Worm (Caenorhabditis elegans) whole organism, L1 larva: ENCODE results near the gene Y75B12A.2.

Experiments
- C16A3.4 ChIP-seq: fragments of 150-350 bp; optimal IDR thresholded peaks from 2 replicates; lab custom pipeline; 2014; ENCODE audit warnings: missing biosample characterization, missing genetic modification characterization
- C34B4.2 ChIP-seq: sonication (generic microtip); optimal IDR thresholded peaks from 2 replicates; lab custom pipeline; 2017; ENCODE audit warnings: mild to moderate bottlenecking, missing genetic modification characterization, missing compliant biosample characterization
- F16B12.6 ChIP-seq: fragments of 150-350 bp; optimal IDR thresholded peaks from 2 replicates; lab custom pipeline; 2014; ENCODE audit warnings: missing biosample characterization, missing genetic modification characterization
- aha-1 ChIP-seq: fragments of 150-350 bp; optimal IDR thresholded peaks from 2 replicates; lab custom pipeline; 2014; ENCODE audit warnings: missing biosample characterization, missing genetic modification characterization
- ama-1 ChIP-seq: fragments of 150-350 bp; optimal IDR thresholded peaks from 2 replicates; lab custom pipeline; 2014
- blmp-1 ChIP-seq: fragments of 150-350 bp; optimal IDR thresholded peaks from 2 replicates; lab custom pipeline; 2014; ENCODE audit warnings: missing biosample characterization, missing genetic modification characterization
- ceh-8 ChIP-seq: fragments of 200-800 bp; sonication (Bioruptor generic); optimal IDR thresholded peaks from 2 replicates; lab custom pipeline; 2018; ENCODE audit warnings: mild to moderate bottlenecking, missing genetic modification characterization, moderate library complexity, missing compliant biosample characterization
- ceh-82 ChIP-seq, 3 experiments: fragments of 150-350 bp in 1 of 3; sonication (generic microtip) in 2 of 3; optimal IDR thresholded peaks; 2 replicates each; lab custom pipeline; 2014 to 2017; ENCODE audit warnings: missing biosample characterization in 3 of 3, missing genetic modification characterization in 3 of 3
- ceh-90 ChIP-seq: sonication (generic microtip); optimal IDR thresholded peaks from 2 replicates; lab custom pipeline; 2016; ENCODE audit warnings: missing genetic modification characterization, missing compliant biosample characterization
- ces-1 ChIP-seq: fragments of 150-350 bp; optimal IDR thresholded peaks from 2 replicates; lab custom pipeline; 2014; ENCODE audit warnings: missing biosample characterization, missing genetic modification reagents, missing genetic modification characterization
- dpl-1 ChIP-seq, 3 experiments: fragments of 150-350 bp in 2 of 3; sonication (generic microtip) in 1 of 3; optimal IDR thresholded peaks; 2 replicates each; lab custom pipeline; 2014 to 2017; ENCODE audit warnings: missing biosample characterization in 3 of 3, missing genetic modification characterization in 3 of 3, missing genetic modification reagents in 3 of 3
- efl-1 ChIP-seq, 4 experiments: fragments of 150-350 bp; optimal IDR thresholded peaks in 3 of 4; peaks in 1 of 4; 1 replicate in 1 of 4; 2 replicates in 3 of 4; lab custom pipeline; 2014; ENCODE audit warnings: missing biosample characterization in 2 of 4, missing genetic modification characterization in 2 of 4, missing genetic modification reagents in 2 of 4
- egl-13 ChIP-seq: sonication (generic microtip); optimal IDR thresholded peaks from 2 replicates; lab custom pipeline; 2016; ENCODE audit warnings: missing genotype, missing genetic modification reagents, missing genetic modification characterization, missing compliant biosample characterization
- elt-3 ChIP-seq, 6 experiments: fragments of 150-350 bp in 1 of 6; sonication (generic microtip); optimal IDR thresholded peaks; 2 replicates each; lab custom pipeline; 2017 to 2018; ENCODE audit warnings: missing biosample characterization in 6 of 6, missing genetic modification characterization in 6 of 6, inconsistent platforms in 1 of 6
- fkh-4 ChIP-seq: sonication (generic microtip); optimal IDR thresholded peaks from 2 replicates; lab custom pipeline; 2016; ENCODE audit warnings: missing compliant biosample characterization, missing genetic modification characterization, borderline replicate concordance
- fkh-8 ChIP-seq: sonication (generic microtip); optimal IDR thresholded peaks from 2 replicates; lab custom pipeline; 2016; ENCODE audit warnings: mild to moderate bottlenecking, missing genetic modification characterization, missing compliant biosample characterization
- grh-1 ChIP-seq: fragments of 200-800 bp; sonication (Bioruptor generic); IDR thresholded peaks from 2 replicates; pipeline ENCODE4 v1.3.6; 2022; ENCODE audit warnings: missing genetic modification reagents, missing genetic modification characterization, missing compliant biosample characterization
- hlh-17 ChIP-seq: fragments of 200-800 bp; sonication (Bioruptor generic); optimal IDR thresholded peaks from 2 replicates; lab custom pipeline; 2018; ENCODE audit warnings: missing genetic modification characterization, mild to moderate bottlenecking, missing compliant biosample characterization, moderate library complexity, borderline replicate concordance
- hlh-4 ChIP-seq: sonication (generic microtip); optimal IDR thresholded peaks from 2 replicates; lab custom pipeline; 2016; ENCODE audit warnings: mild to moderate bottlenecking, missing genetic modification characterization, missing compliant biosample characterization
- irx-1 ChIP-seq: sonication (generic microtip); optimal IDR thresholded peaks from 2 replicates; lab custom pipeline; 2016; ENCODE audit warnings: missing genetic modification characterization, missing compliant biosample characterization
- lin-13 ChIP-seq: fragments of 150-350 bp; optimal IDR thresholded peaks from 2 replicates; lab custom pipeline; 2014; ENCODE audit warnings: missing biosample characterization, missing genetic modification reagents, missing genetic modification characterization
- lin-14 ChIP-seq: fragments of 200-800 bp; sonication (Bioruptor generic); optimal IDR thresholded peaks from 2 replicates; lab custom pipeline; 2018; ENCODE audit warnings: mild to moderate bottlenecking, missing genetic modification characterization, moderate library complexity, missing compliant biosample characterization
- lin-15B ChIP-seq: fragments of 150-350 bp; sonication (generic microtip); optimal IDR thresholded peaks from 3 replicates; lab custom pipeline; 2014; ENCODE audit warnings: missing biosample characterization, missing genetic modification characterization
- lin-35 ChIP-seq, 2 experiments: fragments of 150-350 bp; optimal IDR thresholded peaks; 2 replicates each; lab custom pipeline; 2014; ENCODE audit warnings: missing biosample characterization in 2 of 2, missing genetic modification characterization in 2 of 2, missing genetic modification reagents in 2 of 2
- lin-39 ChIP-seq: fragments of 150-350 bp; optimal IDR thresholded peaks from 2 replicates; lab custom pipeline; 2014; ENCODE audit warnings: missing biosample characterization, missing genetic modification reagents, missing genetic modification characterization
- mdl-1 ChIP-seq, 2 experiments: fragments of 150-350 bp; optimal IDR thresholded peaks; 2 replicates each; lab custom pipeline; 2014 to 2017; ENCODE audit warnings: missing biosample characterization in 2 of 2, missing genetic modification characterization in 2 of 2, inconsistent platforms in 1 of 2
- mef-2 ChIP-seq: fragments of 150-350 bp; optimal IDR thresholded peaks from 2 replicates; lab custom pipeline; 2014; ENCODE audit warnings: missing biosample characterization, missing genetic modification characterization
- mep-1 ChIP-seq: fragments of 150-350 bp; optimal IDR thresholded peaks from 2 replicates; lab custom pipeline; 2014; ENCODE audit warnings: missing biosample characterization, missing genetic modification characterization
- nhr-19 ChIP-seq: fragments of 200-800 bp; sonication (Bioruptor generic); conservative IDR thresholded peaks from 2 replicates; pipeline ENCODE4 v1.3.6; 2022; ENCODE audit warnings: missing genetic modification characterization, missing compliant biosample characterization
- nhr-20 ChIP-seq: sonication (generic microtip); optimal IDR thresholded peaks from 2 replicates; lab custom pipeline; 2016; ENCODE audit warnings: mild to moderate bottlenecking, missing genetic modification characterization, missing compliant biosample characterization
- nhr-76 ChIP-seq: sonication (generic microtip); optimal IDR thresholded peaks from 2 replicates; lab custom pipeline; 2017; ENCODE audit warnings: missing biosample characterization, missing genetic modification characterization
- nhr-84 ChIP-seq: sonication (generic microtip); optimal IDR thresholded peaks from 2 replicates; lab custom pipeline; 2017; ENCODE audit warnings: missing biosample characterization, missing genetic modification characterization
- nhr-85 ChIP-seq: sonication (generic microtip); peaks from one replicate; lab custom pipeline; 2016; ENCODE audit warnings: missing genetic modification characterization, inconsistent platforms, missing compliant biosample characterization
- pag-3 ChIP-seq: sonication (generic microtip); optimal IDR thresholded peaks from 2 replicates; lab custom pipeline; 2017; ENCODE audit warnings: missing genetic modification characterization, mild to moderate bottlenecking, missing compliant biosample characterization, antibody characterized with exemption, borderline replicate concordance; ENCODE audit not compliant: insufficient read depth
- rnt-1 ChIP-seq: sonication (generic microtip); optimal IDR thresholded peaks from 2 replicates; lab custom pipeline; 2016; ENCODE audit warnings: mild to moderate bottlenecking, missing genetic modification characterization, moderate library complexity, missing compliant biosample characterization
- snpc-4 ChIP-seq: fragments of 150-350 bp; optimal IDR thresholded peaks from 2 replicates; lab custom pipeline; 2014; ENCODE audit warnings: missing biosample characterization, missing genetic modification characterization
- snu-23 ChIP-seq: sonication (generic microtip); optimal IDR thresholded peaks from 2 replicates; lab custom pipeline; 2016; ENCODE audit warnings: missing genetic modification characterization, missing compliant biosample characterization
- sox-4 ChIP-seq: sonication (generic microtip); optimal IDR thresholded peaks from 2 replicates; lab custom pipeline; 2016; ENCODE audit warnings: missing genetic modification characterization, missing compliant biosample characterization
- sptf-1 ChIP-seq: fragments of 150-350 bp; optimal IDR thresholded peaks from 2 replicates; lab custom pipeline; 2014; ENCODE audit warnings: missing biosample characterization, missing genetic modification characterization
- swsn-7 ChIP-seq: sonication (generic microtip); optimal IDR thresholded peaks from 2 replicates; lab custom pipeline; 2016; ENCODE audit warnings: missing genetic modification characterization, missing compliant biosample characterization
- tbx-2 ChIP-seq: sonication (generic microtip); optimal IDR thresholded peaks from 2 replicates; lab custom pipeline; 2016; ENCODE audit warnings: missing genetic modification characterization, missing compliant biosample characterization
- tlp-1 ChIP-seq: fragments of 150-350 bp; optimal IDR thresholded peaks from 2 replicates; lab custom pipeline; 2014; ENCODE audit warnings: missing biosample characterization, missing genetic modification characterization
- unc-130 ChIP-seq: fragments of 150-350 bp; optimal IDR thresholded peaks from 2 replicates; lab custom pipeline; 2017; ENCODE audit warnings: missing biosample characterization, missing genetic modification characterization, inconsistent platforms
- unc-86 ChIP-seq: sonication (generic microtip); optimal IDR thresholded peaks from 2 replicates; lab custom pipeline; 2016; ENCODE audit warnings: missing genetic modification characterization, missing compliant biosample characterization
- vab-15 ChIP-seq: sonication (generic microtip); optimal IDR thresholded peaks from 2 replicates; lab custom pipeline; 2017; ENCODE audit warnings: missing genotype, mild to moderate bottlenecking, missing genetic modification characterization, missing compliant biosample characterization
- xbp-1 ChIP-seq: sonication (generic microtip); optimal IDR thresholded peaks from 2 replicates; lab custom pipeline; 2016; ENCODE audit warnings: missing genetic modification characterization, missing compliant biosample characterization
- zag-1 ChIP-seq: fragments of 150-350 bp; optimal IDR thresholded peaks from 2 replicates; lab custom pipeline; 2014; ENCODE audit warnings: missing biosample characterization, missing genetic modification characterization
- ztf-4 ChIP-seq: fragments of 150-350 bp; optimal IDR thresholded peaks from 2 replicates; lab custom pipeline; 2014; ENCODE audit warnings: missing biosample characterization, missing genetic modification characterization

Gene Y75B12A.2

DNA sequence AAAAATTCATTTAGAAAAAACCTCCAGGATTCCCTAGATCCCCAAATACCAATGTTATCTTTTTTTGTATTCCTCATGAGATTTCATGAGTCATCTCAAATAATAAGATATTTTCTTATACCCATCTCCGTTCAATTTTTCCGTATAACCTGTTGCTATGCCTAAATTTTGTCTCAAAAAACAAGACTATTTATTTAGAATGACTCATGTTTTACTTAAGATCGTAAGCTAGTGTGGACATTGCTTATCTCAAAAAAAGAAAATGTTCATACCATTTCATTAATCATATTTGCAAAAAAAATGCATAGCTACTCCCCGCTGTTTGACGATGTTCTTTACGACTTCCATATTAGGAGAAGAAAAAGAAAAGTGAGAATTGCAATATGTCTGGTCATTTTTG lies 30.9 kb downstream of the Y75B12A.2 start, which contains the start of gene K08F9.3:
TSS of gene K08F9.3 (plus strand) at position 301 of the 400 bp plus-strand sequence.
- TF ChIP-seq dpl-1 (GFP tag; optimal IDR thresholded peaks at IDR 0.05; lab: Kevin White, UChicago) (no peak), F16B12.6 (no peak)
- TF ChIP-seq, all 84 proteins: peak for 0

DNA sequence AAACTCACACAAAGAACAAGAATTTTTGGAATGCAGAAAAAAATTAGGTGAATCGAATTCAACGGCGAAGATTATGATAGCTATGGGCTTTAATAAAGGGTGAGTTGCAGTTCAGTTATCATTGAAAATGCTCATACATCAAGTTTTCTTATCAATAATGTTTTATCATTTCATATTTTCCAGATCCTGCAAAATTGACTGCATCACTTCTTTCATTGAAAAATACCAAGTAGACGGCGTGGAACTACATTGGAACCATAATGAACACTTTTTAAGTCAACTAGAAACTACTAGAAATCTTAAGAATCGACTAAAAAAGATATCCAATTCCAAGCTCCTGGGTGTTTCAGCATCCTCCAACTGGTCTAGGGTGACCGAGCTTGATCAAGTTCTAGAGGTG lies 33.9 kb downstream of the Y75B12A.2 start, which contains the start of gene K08F9.1:
TSS of gene K08F9.1 (minus strand) at position 101 of the 400 bp plus-strand sequence.
- no peak for TF ChIP-seq mef-2 (tag; lab: Kevin White, UChicago)
- TF ChIP-seq nhr-84 (tag; lab: Kevin White, UChicago): no peak
- TF ChIP-seq nhr-76 (tag; lab: Kevin White, UChicago): no peak
- TF ChIP-seq tlp-1 (tag; lab: Kevin White, UChicago): no peak
- no peak for TF ChIP-seq aha-1 (tag; lab: Kevin White, UChicago)
- no peak for TF ChIP-seq lin-15B
- no peak for TF ChIP-seq fkh-8
- TF ChIP-seq xbp-1 (tag; lab: Kevin White, UChicago): no peak
- TF ChIP-seq mep-1 (tag; lab: Kevin White, UChicago): no peak
- no peak for TF ChIP-seq ceh-90 (tag; lab: Kevin White, UChicago)
- no peak for TF ChIP-seq nhr-85
- no peak for TF ChIP-seq grh-1 (GFP tag; lab: Robert Waterston, UW)
- TF ChIP-seq zag-1 (tag; lab: Kevin White, UChicago): no peak
- TF ChIP-seq pag-3: no peak
- TF ChIP-seq tbx-2 (tag; lab: Kevin White, UChicago): no peak
- TF ChIP-seq egl-13 (tag; lab: Kevin White, UChicago): no peak
- no peak for TF ChIP-seq ceh-8 (GFP tag; lab: Kevin White, UChicago)
- no peak for TF ChIP-seq nhr-19 (GFP tag; lab: Robert Waterston, UW)
- no peak for TF ChIP-seq ama-1

DNA sequence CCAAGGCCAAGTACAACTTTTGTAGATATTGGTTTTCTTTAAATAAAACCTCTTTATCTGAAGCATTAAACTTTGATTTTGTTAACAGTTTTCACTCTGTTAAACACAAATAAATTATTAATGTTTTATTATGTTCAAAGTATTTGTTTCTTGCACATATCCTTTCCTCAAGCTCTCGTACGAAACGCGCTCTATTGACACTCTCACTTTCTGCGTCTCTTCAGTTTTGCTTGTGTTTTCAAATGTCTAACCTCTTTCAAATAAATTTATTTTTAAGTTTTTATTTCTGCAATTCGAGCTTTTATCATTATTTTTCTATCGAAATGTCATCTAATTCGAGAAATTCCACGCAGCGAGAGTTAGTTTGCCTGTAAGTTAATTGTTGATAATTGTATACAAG lies 34.4 kb downstream of the Y75B12A.2 start, which contains the start of gene K08F9.4:
TSS of gene K08F9.4 (plus strand) at position 222 of the 400 bp plus-strand sequence.
- no peak for TF ChIP-seq zag-1 (tag; lab: Kevin White, UChicago)
- TF ChIP-seq dpl-1 (GFP tag; optimal IDR thresholded peaks at IDR 0.05; lab: Kevin White, UChicago): peak; percentile 75 to 83 (median 79)
- no peak for TF ChIP-seq lin-39
- peak; percentile 50 for TF ChIP-seq tbx-2 (tag; lab: Kevin White, UChicago)
- no peak for TF ChIP-seq fkh-4
- peak; percentile 0 for TF ChIP-seq irx-1 (tag; lab: Kevin White, UChicago)
- no peak for TF ChIP-seq hlh-17
- peak; percentile 38 for TF ChIP-seq F16B12.6
- peak; percentile 63 for TF ChIP-seq xbp-1 (tag; lab: Kevin White, UChicago)
- TF ChIP-seq C34B4.2 (tag; lab: Kevin White, UChicago): no peak
- no peak for TF ChIP-seq sox-4 (tag; lab: Kevin White, UChicago)
- TF ChIP-seq hlh-4 (tag; lab: Kevin White, UChicago): no peak
- peak in 2 of 6 experiments; percentile 26 to 72 for TF ChIP-seq elt-3 (tag; optimal IDR thresholded peaks at IDR 0.05; lab: Kevin White, UChicago)
- TF ChIP-seq blmp-1: peak; percentile 100
- TF ChIP-seq mep-1 (tag; lab: Kevin White, UChicago): peak; percentile 83
- peak; percentile 89 for TF ChIP-seq nhr-85
- peak; percentile 68 for TF ChIP-seq nhr-20 (tag; lab: Kevin White, UChicago)
- peak; percentile 79 for TF ChIP-seq snu-23 (GFP tag; lab: Kevin White, UChicago)
- TF ChIP-seq efl-1 (optimal IDR thresholded peaks at IDR 0.05; lab: Kevin White, UChicago): peak; percentile 82 to 83
- TF ChIP-seq efl-1 (GFP tag; optimal IDR thresholded peaks at IDR 0.05 in 1 of 2; lab: Kevin White, UChicago): peak; percentile 72 to 95
- peak; percentile 2 for TF ChIP-seq vab-15 (tag; lab: Kevin White, UChicago)
- peak; percentile 81 for TF ChIP-seq lin-14
- peak; percentile 24 to 71 (median 55) for TF ChIP-seq ceh-82 (tag; optimal IDR thresholded peaks at IDR 0.05; lab: Kevin White, UChicago)
- TF ChIP-seq sptf-1 (tag; lab: Kevin White, UChicago): no peak
- TF ChIP-seq ama-1: no peak
- peak; percentile 75 to 85 for TF ChIP-seq lin-35 (GFP tag; optimal IDR thresholded peaks at IDR 0.05; lab: Kevin White, UChicago)
- peak; percentile 51 for TF ChIP-seq swsn-7 (tag; lab: Kevin White, UChicago)
- no peak for TF ChIP-seq mdl-1 (tag; optimal IDR thresholded peaks at IDR 0.05; lab: Kevin White, UChicago)
- peak; percentile 38 for TF ChIP-seq unc-86 (tag; lab: Kevin White, UChicago)
- TF ChIP-seq rnt-1 (tag; lab: Kevin White, UChicago): peak; percentile 73
- TF ChIP-seq nhr-84 (tag; lab: Kevin White, UChicago): no peak
- peak; percentile 72 for TF ChIP-seq snpc-4
- no peak for TF ChIP-seq ztf-4
- TF ChIP-seq lin-13 (GFP tag; lab: Kevin White, UChicago): peak; percentile 20
- TF ChIP-seq lin-15B: peak; percentile 84
- peak; percentile 84 for TF ChIP-seq C16A3.4 (tag; lab: Kevin White, UChicago)
- peak; percentile 70 for TF ChIP-seq unc-130 (tag; lab: Kevin White, UChicago)
- TF ChIP-seq ces-1 (GFP tag; lab: Kevin White, UChicago): no peak
